Fruit fly (Drosophila melanogaster): Measurements from ENCODE around the gene Eig71Ef.

Eig71Ef gene

DNA sequence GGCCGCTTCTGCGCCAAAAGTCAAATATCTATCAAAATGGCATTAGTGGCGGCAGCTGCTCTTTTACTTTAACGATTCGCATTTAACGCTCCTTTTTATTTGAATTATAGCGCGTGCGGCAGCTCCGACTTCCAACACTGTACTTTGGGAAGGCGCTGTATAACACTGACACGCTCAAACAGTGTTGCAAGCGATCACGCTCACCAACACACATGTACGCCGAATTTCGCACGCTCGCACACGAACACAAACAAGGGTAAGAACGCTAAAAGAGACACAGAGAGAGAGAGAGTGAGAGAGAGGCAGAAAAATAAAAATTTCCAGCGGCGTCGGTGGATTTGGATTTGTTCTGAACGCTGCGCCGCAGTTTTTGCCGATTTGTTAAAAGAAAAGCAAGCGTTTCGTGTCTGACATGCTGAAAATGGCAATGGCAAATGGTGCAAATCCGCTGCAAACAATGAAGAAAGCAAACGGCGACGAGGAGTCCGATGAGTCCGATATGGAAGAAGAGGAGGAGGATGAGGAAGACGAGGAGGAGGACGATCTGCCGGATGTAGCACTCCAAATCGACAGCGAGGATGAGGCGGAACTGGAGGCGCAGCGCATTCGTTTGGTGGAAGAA is 37.5 kb downstream of the Eig71Ef start, which contains the start of gene Phs (continued):
- TF ChIP-seq gt (GFP tag; IDR thresholded peaks at IDR 0.05) (peak; percentile 12; the same call in 1 of the 2 replicates), CG10543 (GFP tag; optimal IDR thresholded peaks at IDR 0.05) (peak; percentile 69), Sox102F (GFP tag; optimal IDR thresholded peaks at IDR 0.05) (peak; percentile 37), Doc2 (GFP tag; IDR thresholded peaks at IDR 0.05) (no peak), CG17612 (GFP tag; IDR thresholded peaks at IDR 0.05) (peak; percentile 53; the same call in 1 of the 2 replicates), Dp (GFP tag; optimal IDR thresholded peaks at IDR 0.05) (peak; percentile 98), pum (GFP tag; optimal IDR thresholded peaks at IDR 0.05) (peak; percentile 89), CG8944 (GFP tag; optimal IDR thresholded peaks at IDR 0.05) (peak; percentile 90), ap (GFP tag; IDR thresholded peaks at IDR 0.05) (peak; percentile 68), ssp (GFP tag; IDR thresholded peaks at IDR 0.05) (peak; percentile 67), z (GFP tag; IDR thresholded peaks at IDR 0.05) (peak; percentile 42; the same call in 1 of the 3 replicates), CG13296 (GFP tag; optimal IDR thresholded peaks at IDR 0.05) (peak; percentile 53), CG4707 (GFP tag; optimal IDR thresholded peaks at IDR 0.05) (peak; percentile 59), btn (GFP tag; optimal IDR thresholded peaks at IDR 0.05) (peak; percentile 78), Drgx (GFP tag; IDR thresholded peaks at IDR 0.05) (peak; percentile 59), pzg (GFP tag; optimal IDR thresholded peaks at IDR 0.05) (peak; percentile 85), E2f1 (GFP tag; IDR thresholded peaks at IDR 0.05) (peak; percentile 43; the same call in 1 of the 2 replicates), ewg (GFP tag; optimal IDR thresholded peaks at IDR 0.05) (peak; percentile 82), CG6654 (GFP tag; optimal IDR thresholded peaks at IDR 0.05) (no peak), nerfin-1 (tag; optimal IDR thresholded peaks at IDR 0.05) (peak; percentile 49), CG4360 (GFP tag; IDR thresholded peaks at IDR 0.05) (no peak), CG12744 (GFP tag; optimal IDR thresholded peaks at IDR 0.05) (peak; percentile 87), Jarid2 (GFP tag; optimal IDR thresholded peaks at IDR 0.05) (peak; percentile 62), insv (GFP tag; optimal IDR thresholded peaks at IDR 0.05) (peak in 1 of 2 experiments; percentile 30), CG10431 (GFP tag; optimal IDR thresholded peaks at IDR 0.05) (no peak), trh (GFP tag; optimal IDR thresholded peaks at IDR 0.05) (peak; percentile 52), CG32532 (GFP tag; IDR thresholded peaks at IDR 0.05) (peak; percentile 81), B-H2 (GFP tag; optimal IDR thresholded peaks at IDR 0.05) (peak; percentile 92), mld (GFP tag; IDR thresholded peaks at IDR 0.05; ENCODE audit: partially characterized antibody) (no peak), rib (GFP tag; IDR thresholded peaks at IDR 0.05) (peak; percentile 97), MTF-1 (GFP tag; optimal IDR thresholded peaks at IDR 0.05; ENCODE audit: borderline replicate concordance) (peak; percentile 79), seq (GFP tag; IDR thresholded peaks at IDR 0.05) (peak; percentile 78), CG34422 (GFP tag; IDR thresholded peaks at IDR 0.05) (peak; percentile 74; the same call in 1 of the 3 replicates), Oli (tag; optimal IDR thresholded peaks at IDR 0.05) (peak; percentile 9), Awh (GFP tag; IDR thresholded peaks at IDR 0.05) (peak; percentile 62; the same call in 1 of the 2 replicates), CG6813 (GFP tag; optimal IDR thresholded peaks at IDR 0.05) (peak; percentile 72), HmgZ (tag; optimal IDR thresholded peaks at IDR 0.05) (peak; percentile 86), Ada2b (GFP tag; IDR thresholded peaks at IDR 0.05) (no peak), CG4820 (GFP tag; optimal IDR thresholded peaks at IDR 0.05) (peak; percentile 77), CG17385 (GFP tag; optimal IDR thresholded peaks at IDR 0.05) (peak; percentile 55), HLHmδ (GFP tag; optimal IDR thresholded peaks at IDR 0.05) (peak; percentile 32), Eip74EF (GFP tag; optimal IDR thresholded peaks at IDR 0.05) (no peak), CG9797 (GFP tag; optimal IDR thresholded peaks at IDR 0.05) (peak; percentile 52), Ets65A (GFP tag) (peak; percentile 99), pho (GFP tag; optimal IDR thresholded peaks at IDR 0.05) (peak; percentile 76), dimm (GFP tag; IDR thresholded peaks at IDR 0.05) (0 out of 2 replicates have a peak, but pooled peaks have one; percentile 24), HHEX (GFP tag; optimal IDR thresholded peaks at IDR 0.05) (peak; percentile 76), CG4730 (GFP tag; IDR thresholded peaks at IDR 0.05) (peak; percentile 54; the same call in 1 of the 2 replicates), vnd (GFP tag; IDR thresholded peaks at IDR 0.05; ENCODE audit: partially characterized antibody) (no peak)

Measured in whole organism, embryonic.